Worm (Caenorhabditis elegans) whole organism, L4 larva: ENCODE results near the gene unc-26.
A peak's percentile ranks its signal among the peaks of the same experiment; 100 is the strongest.

Experiments used
- D1046.2 ChIP-seq: fragments of 200-800 bp; sonication (Bioruptor generic); IDR thresholded peaks from 2 replicates; pipeline ENCODE4 v1.3.6; 2022; ENCODE audit warnings: missing genetic modification characterization, missing compliant biosample characterization
- F10B5.3 ChIP-seq: sonication (generic microtip); optimal IDR thresholded peaks from 2 replicates; lab custom pipeline; 2016; ENCODE audit warnings: mild to moderate bottlenecking, missing genetic modification characterization, missing compliant biosample characterization
- R02D3.7 ChIP-seq: fragments of 150-350 bp; sonication (generic microtip); optimal IDR thresholded peaks from 3 replicates; lab custom pipeline; 2014; ENCODE audit warnings: missing biosample characterization, missing genetic modification characterization
- T20F7.1 ChIP-seq: fragments of 200-800 bp; sonication (Bioruptor generic); optimal IDR thresholded peaks from 2 replicates; lab custom pipeline; 2018; ENCODE audit warnings: mild to moderate bottlenecking, missing genetic modification characterization, missing compliant biosample characterization
- Y105C5A.15 ChIP-seq: fragments of 200-800 bp; sonication (Bioruptor generic); IDR thresholded peaks from 2 replicates; pipeline ENCODE4 v1.3.6; 2022; ENCODE audit warnings: missing genetic modification characterization, missing compliant biosample characterization
- Y48G9A.11 ChIP-seq: fragments of 200-800 bp; sonication (Bioruptor generic); IDR thresholded peaks from 2 replicates; pipeline ENCODE4 v1.3.6; 2022; ENCODE audit warnings: missing genetic modification reagents, missing genetic modification characterization, missing compliant biosample characterization
- Y5F2A.4 ChIP-seq: fragments of 200-800 bp; sonication (Bioruptor generic); optimal IDR thresholded peaks from 2 replicates; lab custom pipeline; 2018; ENCODE audit warnings: mild to moderate bottlenecking, missing genetic modification characterization, missing compliant biosample characterization
- Y75B8A.6 ChIP-seq: fragments of 200-800 bp; sonication (Bioruptor generic); IDR thresholded peaks from 2 replicates; pipeline ENCODE4 v1.3.6; 2022; ENCODE audit warnings: missing genetic modification reagents, missing genetic modification characterization, missing compliant biosample characterization
- aha-1 ChIP-seq: fragments of 150-350 bp; peaks from one replicate; lab custom pipeline; 2014; ENCODE audit warnings: missing biosample characterization, missing genetic modification characterization
- ama-1 ChIP-seq: fragments of 150-350 bp; optimal IDR thresholded peaks from 2 replicates; lab custom pipeline; 2014; ENCODE audit warnings: inconsistent platforms, mixed read lengths
- arid-1 ChIP-seq: fragments of 200-800 bp; sonication (Bioruptor generic); conservative IDR thresholded peaks from 2 replicates; pipeline ENCODE4 v1.3.6; 2022; ENCODE audit warnings: missing genetic modification reagents, missing genetic modification characterization, missing compliant biosample characterization
- ceh-20 ChIP-seq: fragments of 200-800 bp; sonication (Bioruptor generic); IDR thresholded peaks from 2 replicates; pipeline ENCODE4 v1.3.6; 2022; ENCODE audit warnings: missing genetic modification reagents, missing genetic modification characterization, missing compliant biosample characterization
- ceh-28 ChIP-seq: fragments of 150-350 bp; optimal IDR thresholded peaks from 2 replicates; lab custom pipeline; 2014; ENCODE audit warnings: missing biosample characterization, missing genetic modification reagents, missing genetic modification characterization
- ceh-32 ChIP-seq: sonication (generic microtip); optimal IDR thresholded peaks from 2 replicates; lab custom pipeline; 2016; ENCODE audit warnings: mild to moderate bottlenecking, missing genetic modification characterization, missing compliant biosample characterization; ENCODE audit not compliant: poor library complexity
- daf-19 ChIP-seq: fragments of 200-800 bp; sonication (Bioruptor generic); conservative IDR thresholded peaks from 2 replicates; pipeline ENCODE4 v1.3.6; 2022; ENCODE audit warnings: missing genetic modification characterization, missing compliant biosample characterization
- dmd-6 ChIP-seq: fragments of 200-800 bp; sonication (Bioruptor generic); IDR thresholded peaks from 2 replicates; pipeline ENCODE4 v1.3.6; 2022; ENCODE audit warnings: missing genetic modification reagents, missing genetic modification characterization, missing compliant biosample characterization
- dpl-1 ChIP-seq: fragments of 150-350 bp; optimal IDR thresholded peaks from 2 replicates; lab custom pipeline; 2014; ENCODE audit warnings: missing biosample characterization, missing genetic modification reagents, missing genetic modification characterization
- duxl-1 ChIP-seq: sonication (generic microtip); optimal IDR thresholded peaks from 2 replicates; lab custom pipeline; 2016; ENCODE audit warnings: mild to moderate bottlenecking, missing genetic modification characterization, moderate library complexity, missing compliant biosample characterization; ENCODE audit not compliant: poor library complexity
- egl-27 ChIP-seq: sonication (generic microtip); optimal IDR thresholded peaks from 3 replicates; lab custom pipeline; 2017; ENCODE audit warnings: missing biosample characterization, missing genetic modification reagents, missing genetic modification characterization
- egl-43 ChIP-seq: fragments of 200-800 bp; sonication (Bioruptor generic); IDR thresholded peaks from 2 replicates; pipeline ENCODE4 v1.3.6; 2022; ENCODE audit warnings: missing genetic modification reagents, missing genetic modification characterization, missing compliant biosample characterization
- fos-1 ChIP-seq: fragments of 150-350 bp; optimal IDR thresholded peaks from 2 replicates; lab custom pipeline; 2014; ENCODE audit warnings: missing biosample characterization, missing genetic modification characterization
- hmg-1.1 ChIP-seq: fragments of 200-800 bp; sonication (Bioruptor generic); IDR thresholded peaks from 2 replicates; pipeline ENCODE4 v1.3.6; 2022; ENCODE audit warnings: missing genetic modification reagents, missing genetic modification characterization, missing compliant biosample characterization
- lin-1 ChIP-seq: fragments of 200-800 bp; sonication (Bioruptor generic); IDR thresholded peaks from 2 replicates; pipeline ENCODE4 v1.3.6; 2022; ENCODE audit warnings: missing genetic modification reagents, missing genetic modification characterization, missing compliant biosample characterization
- lin-13 ChIP-seq: fragments of 150-350 bp; optimal IDR thresholded peaks from 2 replicates; lab custom pipeline; 2014; ENCODE audit warnings: missing biosample characterization, missing genetic modification reagents, missing genetic modification characterization
- lin-15B ChIP-seq: fragments of 150-350 bp; sonication (generic microtip); optimal IDR thresholded peaks from 3 replicates; lab custom pipeline; 2014; ENCODE audit warnings: missing biosample characterization, missing genetic modification characterization
- lin-29 ChIP-seq: fragments of 200-800 bp; sonication (Bioruptor generic); IDR thresholded peaks from 2 replicates; pipeline ENCODE4 v1.3.6; 2022; ENCODE audit warnings: missing genetic modification reagents, missing genetic modification characterization, missing compliant biosample characterization
- lin-38 ChIP-seq: fragments of 200-800 bp; sonication (Bioruptor generic); IDR thresholded peaks from 2 replicates; pipeline ENCODE4 v1.3.6; 2022; ENCODE audit warnings: missing genetic modification reagents, missing genetic modification characterization, missing compliant biosample characterization
- lir-3 ChIP-seq: sonication (generic microtip); optimal IDR thresholded peaks from 2 replicates; lab custom pipeline; 2016; ENCODE audit warnings: mild to moderate bottlenecking, missing genetic modification characterization, missing compliant biosample characterization
- lsy-2 ChIP-seq, 2 experiments: fragments of 150-350 bp in 1 of 2; sonication (generic microtip) in 1 of 2; optimal IDR thresholded peaks; 2 replicates each; lab custom pipeline; 2014 to 2017; ENCODE audit warnings: missing biosample characterization in 2 of 2, missing genetic modification characterization in 2 of 2
- mep-1 ChIP-seq: fragments of 150-350 bp; sonication (generic microtip); optimal IDR thresholded peaks from 3 replicates; lab custom pipeline; 2014; ENCODE audit warnings: missing biosample characterization, missing genetic modification characterization
- mes-2 ChIP-seq: sonication (generic microtip); optimal IDR thresholded peaks from 2 replicates; lab custom pipeline; 2016; ENCODE audit warnings: missing genotype, mild to moderate bottlenecking, missing genetic modification characterization, missing compliant biosample characterization; ENCODE audit not compliant: poor library complexity, severe bottlenecking
- mxl-2 ChIP-seq: fragments of 200-800 bp; sonication (Bioruptor generic); conservative IDR thresholded peaks from 2 replicates; pipeline ENCODE4 v1.3.6; 2022; ENCODE audit warnings: missing genetic modification reagents, missing genetic modification characterization, missing compliant biosample characterization
- nhr-10 ChIP-seq: fragments of 150-350 bp; optimal IDR thresholded peaks from 2 replicates; lab custom pipeline; 2014; ENCODE audit warnings: missing biosample characterization, missing genetic modification characterization
- nhr-11 ChIP-seq: fragments of 150-350 bp; optimal IDR thresholded peaks from 2 replicates; lab custom pipeline; 2014; ENCODE audit warnings: missing biosample characterization, missing genetic modification characterization
- nhr-41 ChIP-seq: fragments of 200-800 bp; sonication (Bioruptor generic); IDR thresholded peaks from 2 replicates; pipeline ENCODE4 v1.3.6; 2022; ENCODE audit warnings: missing genetic modification reagents, missing genetic modification characterization, missing compliant biosample characterization
- nhr-48 ChIP-seq: sonication (generic microtip); optimal IDR thresholded peaks from 2 replicates; lab custom pipeline; 2016; ENCODE audit warnings: mild to moderate bottlenecking, missing genetic modification characterization, missing compliant biosample characterization
- nhr-76 ChIP-seq: fragments of 150-350 bp; optimal IDR thresholded peaks from 2 replicates; lab custom pipeline; 2014; ENCODE audit warnings: missing biosample characterization, missing genetic modification characterization
- nhr-77 ChIP-seq: fragments of 150-350 bp; optimal IDR thresholded peaks from 2 replicates; lab custom pipeline; 2014; ENCODE audit warnings: missing biosample characterization, missing genetic modification characterization
- php-3 ChIP-seq: fragments of 200-800 bp; sonication (Bioruptor generic); IDR thresholded peaks from 2 replicates; pipeline ENCODE4 v1.3.6; 2022; ENCODE audit warnings: missing genetic modification reagents, missing genetic modification characterization, missing compliant biosample characterization
- rbr-2 ChIP-seq: sonication (generic microtip); optimal IDR thresholded peaks from 2 replicates; lab custom pipeline; 2016; ENCODE audit warnings: missing genotype, missing genetic modification characterization, missing compliant biosample characterization
- saeg-2 ChIP-seq: fragments of 200-800 bp; sonication (Bioruptor generic); IDR thresholded peaks from 2 replicates; pipeline ENCODE4 v1.3.6; 2022; ENCODE audit warnings: missing genetic modification reagents, missing genetic modification characterization, missing compliant biosample characterization
- snpc-4 ChIP-seq: fragments of 150-350 bp; optimal IDR thresholded peaks from 2 replicates; lab custom pipeline; 2014; ENCODE audit warnings: missing biosample characterization, missing genetic modification characterization
- unc-39 ChIP-seq: sonication (generic microtip); optimal IDR thresholded peaks from 2 replicates; lab custom pipeline; 2017; ENCODE audit warnings: missing biosample characterization, missing genetic modification characterization
- zfp-2 ChIP-seq: sonication (generic microtip); optimal IDR thresholded peaks from 2 replicates; lab custom pipeline; 2016; ENCODE audit warnings: mild to moderate bottlenecking, missing genetic modification characterization, missing compliant biosample characterization
- zfp-3 ChIP-seq: fragments of 200-800 bp; sonication (Bioruptor generic); conservative IDR thresholded peaks from 2 replicates; pipeline ENCODE4 v1.3.6; 2022; ENCODE audit warnings: missing genetic modification reagents, missing genetic modification characterization, missing compliant biosample characterization

Gene unc-26

ce11 chrIV:13272494-13272893 lies at the start of gene unc-26:
Gene unc-26 (minus strand): TSS chrIV:13272516.
- TF ChIP-seq nhr-10 (no peak), mep-1 (no peak), lin-29 (GFP tag; lab: Robert Waterston, UW) (no peak), lin-1 (GFP tag; lab: Robert Waterston, UW) (no peak), T20F7.1 (GFP tag; lab: Kevin White, UChicago) (no peak), unc-39 (tag; lab: Kevin White, UChicago) (no peak), duxl-1 (no peak), lsy-2 (tag; optimal IDR thresholded peaks at IDR 0.05; lab: Kevin White, UChicago) (peak in 1 of 2 experiments; percentile 53), rbr-2 (tag; lab: Kevin White, UChicago) (peak; percentile 53), lin-38 (GFP tag; lab: Robert Waterston, UW) (peak; percentile 12; the same call in 1 of the 2 replicates), mxl-2 (GFP tag; lab: Robert Waterston, UW) (no peak)

ce11 chrIV:13319886-13320650 lies 47.8 kb upstream of the unc-26 start:
- TF ChIP-seq ceh-28 (tag; lab: Kevin White, UChicago) (peak; percentile 89), nhr-77 (tag; lab: Kevin White, UChicago) (no peak), aha-1 (tag; lab: Kevin White, UChicago) (peak; percentile 91)

ce11 chrIV:13318773-13319172 lies 46.5 kb upstream of the unc-26 start:
- no peak for TF ChIP-seq dpl-1 (GFP tag; lab: Kevin White, UChicago)
- TF ChIP-seq fos-1 (tag; lab: Kevin White, UChicago), result no peak
- TF ChIP-seq lir-3 (tag; lab: Kevin White, UChicago), result no peak
- TF ChIP-seq egl-43 (GFP tag; lab: Robert Waterston, UW), result no peak
- TF ChIP-seq lsy-2 (tag; optimal IDR thresholded peaks at IDR 0.05; lab: Kevin White, UChicago), result peak; percentile 65 to 71
- peak; percentile 95 for TF ChIP-seq nhr-77 (tag; lab: Kevin White, UChicago)
- TF ChIP-seq dmd-6, result peak; percentile 87
- no peak for TF ChIP-seq egl-27 (tag; lab: Kevin White, UChicago)
- TF ChIP-seq daf-19 (GFP tag; lab: Robert Waterston, UW), result no peak
- TF ChIP-seq lin-15B (tag; lab: Kevin White, UChicago), result no peak
- peak; percentile 81; the same call in 1 of the 2 replicates for TF ChIP-seq php-3
- TF ChIP-seq mes-2 (tag; lab: Kevin White, UChicago), result peak; percentile 62
- no peak for TF ChIP-seq R02D3.7 (tag; lab: Kevin White, UChicago)
- peak; percentile 43; the same call in 1 of the 2 replicates for TF ChIP-seq ceh-20
- peak; percentile 68 for TF ChIP-seq duxl-1
- TF ChIP-seq nhr-48 (tag; lab: Kevin White, UChicago), result peak; percentile 92
- no peak for TF ChIP-seq saeg-2
- no peak for TF ChIP-seq lin-13 (GFP tag; lab: Kevin White, UChicago)
- TF ChIP-seq Y48G9A.11 (GFP tag; lab: Robert Waterston, UW), result no peak
- no peak for TF ChIP-seq snpc-4
- TF ChIP-seq Y105C5A.15 (GFP tag; lab: Robert Waterston, UW), result 0 out of 2 replicates have a peak, but pooled peaks have one; percentile 11
- TF ChIP-seq ama-1 (lab: Kevin White, UChicago), result peak; percentile 34
- no peak for TF ChIP-seq D1046.2 (GFP tag; lab: Robert Waterston, UW)
- TF ChIP-seq zfp-2, result no peak
- no peak for TF ChIP-seq hmg-1.1 (GFP tag; lab: Robert Waterston, UW)
- TF ChIP-seq arid-1 (GFP tag; lab: Robert Waterston, UW), result 0 out of 2 replicates have a peak, but pooled peaks have one; percentile 50
- TF ChIP-seq nhr-76 (tag; lab: Kevin White, UChicago), result peak; percentile 54
- peak; percentile 91; the same call in 1 of the 2 replicates for TF ChIP-seq zfp-3 (GFP tag; lab: Robert Waterston, UW)
- peak; percentile 56 for TF ChIP-seq nhr-11 (tag; lab: Kevin White, UChicago)
- TF ChIP-seq rbr-2 (tag; lab: Kevin White, UChicago), result no peak
- no peak for TF ChIP-seq Y5F2A.4 (GFP tag; lab: Kevin White, UChicago)
- peak; percentile 83 for TF ChIP-seq T20F7.1 (GFP tag; lab: Kevin White, UChicago)
- no peak for TF ChIP-seq F10B5.3
- 0 out of 2 replicates have a peak, but pooled peaks have one; percentile 12 for TF ChIP-seq Y75B8A.6 (GFP tag; lab: Robert Waterston, UW)
- TF ChIP-seq nhr-41, result 0 out of 2 replicates have a peak, but pooled peaks have one; percentile 14
- no peak for TF ChIP-seq ceh-32 (tag; lab: Kevin White, UChicago)
